Worm (Caenorhabditis elegans) whole organism, young adult: ENCODE data around the gene ddn-3.

Source experiments
- B0261.1 ChIP-seq: sonication (generic microtip); optimal IDR thresholded peaks from 2 replicates; lab custom pipeline; 2016; ENCODE audit warnings: mild to moderate bottlenecking, missing genetic modification characterization, moderate library complexity, missing compliant biosample characterization
- C06A6.2 ChIP-seq: fragments of 200-800 bp; sonication (Bioruptor generic); conservative IDR thresholded peaks from 2 replicates; pipeline ENCODE4 v1.3.6; 2022; ENCODE audit warnings: missing genetic modification characterization, missing compliant biosample characterization
- F57C9.4 ChIP-seq: sonication (generic microtip); optimal IDR thresholded peaks from 2 replicates; lab custom pipeline; 2017; ENCODE audit warnings: mild to moderate bottlenecking, missing genetic modification characterization, missing compliant biosample characterization
- K11D2.4 ChIP-seq: fragments of 200-800 bp; sonication (Bioruptor generic); IDR thresholded peaks from 2 replicates; pipeline ENCODE4 v1.3.6; 2022; ENCODE audit warnings: missing genetic modification reagents, missing genetic modification characterization, missing compliant biosample characterization
- T26A5.8 ChIP-seq: sonication (generic microtip); optimal IDR thresholded peaks from 2 replicates; lab custom pipeline; 2016; ENCODE audit warnings: missing genetic modification characterization, missing compliant biosample characterization
- ZK185.1 ChIP-seq: sonication (generic microtip); optimal IDR thresholded peaks from 2 replicates; lab custom pipeline; 2016; ENCODE audit warnings: mild to moderate bottlenecking, missing genetic modification characterization, missing compliant biosample characterization; ENCODE audit not compliant: poor library complexity, severe bottlenecking
- ama-1 ChIP-seq, 3 experiments: fragments of 150-350 bp in 1 of 3; sonication (generic microtip) in 2 of 3; optimal IDR thresholded peaks; 2 replicates each; lab custom pipeline; 2014 to 2018; ENCODE audit warnings: missing biosample characterization in 2 of 3, missing genetic modification characterization in 2 of 3, missing genetic modification reagents in 2 of 3
- die-1 ChIP-seq: sonication (generic microtip); optimal IDR thresholded peaks from 2 replicates; lab custom pipeline; 2016; ENCODE audit warnings: missing genotype, mild to moderate bottlenecking, missing genetic modification characterization, missing compliant biosample characterization
- dpl-1 ChIP-seq: fragments of 150-350 bp; optimal IDR thresholded peaks from 2 replicates; lab custom pipeline; 2014; ENCODE audit warnings: missing biosample characterization, missing genetic modification reagents, missing genetic modification characterization
- egl-18 ChIP-seq: fragments of 200-800 bp; sonication (Bioruptor generic); IDR thresholded peaks from 2 replicates; pipeline ENCODE4 v1.3.6; 2022; ENCODE audit warnings: missing genetic modification reagents, missing genetic modification characterization, missing compliant biosample characterization
- hmg-1.2 ChIP-seq: fragments of 200-800 bp; sonication (Bioruptor generic); IDR thresholded peaks from 2 replicates; pipeline ENCODE4 v1.3.6; 2022; ENCODE audit warnings: missing genetic modification reagents, missing genetic modification characterization, missing compliant biosample characterization

ce11 chrV:14314236-14314635, 3.2 kb upstream of the ddn-3 start, which contains the start of gene F47B8.1:
- no peak for TF ChIP-seq hmg-1.2 (GFP tag; lab: Robert Waterston, UW)
- no peak for TF ChIP-seq B0261.1 (tag; lab: Kevin White, UChicago)
- TF ChIP-seq F57C9.4 (tag; lab: Kevin White, UChicago), result no peak
- no peak for TF ChIP-seq ama-1 (optimal IDR thresholded peaks at IDR 0.05; lab: Kevin White, UChicago)
- no peak for TF ChIP-seq ama-1 (GFP tag; optimal IDR thresholded peaks at IDR 0.05; lab: Kevin White, UChicago)
- no peak for TF ChIP-seq C06A6.2 (GFP tag; lab: Robert Waterston, UW)
- no peak for TF ChIP-seq die-1
- no peak for TF ChIP-seq egl-18 (GFP tag; lab: Robert Waterston, UW)
- TF ChIP-seq K11D2.4 (GFP tag; lab: Robert Waterston, UW), result no peak
- no peak for TF ChIP-seq ZK185.1 (tag; lab: Kevin White, UChicago)
- no peak for TF ChIP-seq dpl-1 (GFP tag; lab: Kevin White, UChicago)
- no peak for TF ChIP-seq T26A5.8 (tag; lab: Kevin White, UChicago)
